Worm (Caenorhabditis elegans) whole organism, L4 larva: ENCODE results near the gene srx-73.

Source experiments
- T20F7.1 ChIP-seq: fragments of 200-800 bp; sonication (Bioruptor generic); optimal IDR thresholded peaks from 2 replicates; lab custom pipeline; 2018; ENCODE audit warnings: mild to moderate bottlenecking, missing genetic modification characterization, missing compliant biosample characterization
- T26A8.4 ChIP-seq: fragments of 200-800 bp; sonication (Bioruptor generic); IDR thresholded peaks from 2 replicates; pipeline ENCODE4 v1.3.6; 2022; ENCODE audit warnings: missing genetic modification characterization, missing compliant biosample characterization
- arid-1 ChIP-seq: fragments of 200-800 bp; sonication (Bioruptor generic); conservative IDR thresholded peaks from 2 replicates; pipeline ENCODE4 v1.3.6; 2022; ENCODE audit warnings: missing genetic modification reagents, missing genetic modification characterization, missing compliant biosample characterization
- ces-1 ChIP-seq: fragments of 150-350 bp; sonication (generic microtip); optimal IDR thresholded peaks from 4 replicates; lab custom pipeline; 2014; ENCODE audit warnings: missing biosample characterization, missing genetic modification reagents, missing genetic modification characterization
- ctbp-1 ChIP-seq: fragments of 200-800 bp; sonication (Bioruptor generic); IDR thresholded peaks from 2 replicates; pipeline ENCODE4 v1.3.6; 2022; ENCODE audit warnings: missing genetic modification reagents, missing genetic modification characterization, missing compliant biosample characterization
- dmd-6 ChIP-seq: fragments of 200-800 bp; sonication (Bioruptor generic); IDR thresholded peaks from 2 replicates; pipeline ENCODE4 v1.3.6; 2022; ENCODE audit warnings: missing genetic modification reagents, missing genetic modification characterization, missing compliant biosample characterization
- dmd-8 ChIP-seq: fragments of 200-800 bp; sonication (Bioruptor generic); IDR thresholded peaks from 2 replicates; pipeline ENCODE4 v1.3.6; 2022; ENCODE audit warnings: missing genetic modification characterization, missing compliant biosample characterization
- dve-1 ChIP-seq: sonication (generic microtip); optimal IDR thresholded peaks from 2 replicates; lab custom pipeline; 2017; ENCODE audit warnings: antibody characterized with exemption, mild to moderate bottlenecking, missing genetic modification characterization, missing compliant biosample characterization; ENCODE audit not compliant: insufficient read depth
- egl-43 ChIP-seq: fragments of 200-800 bp; sonication (Bioruptor generic); IDR thresholded peaks from 2 replicates; pipeline ENCODE4 v1.3.6; 2022; ENCODE audit warnings: missing genetic modification reagents, missing genetic modification characterization, missing compliant biosample characterization
- fkh-10 ChIP-seq: fragments of 150-350 bp; optimal IDR thresholded peaks from 2 replicates; lab custom pipeline; 2014; ENCODE audit warnings: missing biosample characterization, missing genetic modification reagents, missing genetic modification characterization
- fos-1 ChIP-seq: fragments of 150-350 bp; optimal IDR thresholded peaks from 2 replicates; lab custom pipeline; 2014; ENCODE audit warnings: missing biosample characterization, missing genetic modification characterization
- hif-1 ChIP-seq, 2 experiments: sonication (generic microtip); optimal IDR thresholded peaks; 2 replicates each; lab custom pipeline; 2016 to 2017; ENCODE audit warnings: missing compliant biosample characterization in 2 of 2, missing genetic modification characterization in 2 of 2, missing genetic modification reagents in 2 of 2, missing genotype in 2 of 2, mild to moderate bottlenecking in 1 of 2
- hlh-30 ChIP-seq: sonication (generic microtip); optimal IDR thresholded peaks from 2 replicates; lab custom pipeline; 2017; ENCODE audit warnings: antibody characterized with exemption, mild to moderate bottlenecking, missing genetic modification characterization, missing compliant biosample characterization; ENCODE audit not compliant: insufficient read depth
- hmg-1.1 ChIP-seq: fragments of 200-800 bp; sonication (Bioruptor generic); IDR thresholded peaks from 2 replicates; pipeline ENCODE4 v1.3.6; 2022; ENCODE audit warnings: missing genetic modification reagents, missing genetic modification characterization, missing compliant biosample characterization
- lin-13 ChIP-seq: fragments of 150-350 bp; optimal IDR thresholded peaks from 2 replicates; lab custom pipeline; 2014; ENCODE audit warnings: missing biosample characterization, missing genetic modification reagents, missing genetic modification characterization
- lin-29 ChIP-seq: fragments of 200-800 bp; sonication (Bioruptor generic); IDR thresholded peaks from 2 replicates; pipeline ENCODE4 v1.3.6; 2022; ENCODE audit warnings: missing genetic modification reagents, missing genetic modification characterization, missing compliant biosample characterization
- lin-38 ChIP-seq: fragments of 200-800 bp; sonication (Bioruptor generic); IDR thresholded peaks from 2 replicates; pipeline ENCODE4 v1.3.6; 2022; ENCODE audit warnings: missing genetic modification reagents, missing genetic modification characterization, missing compliant biosample characterization
- lin-39 ChIP-seq: fragments of 150-350 bp; optimal IDR thresholded peaks from 2 replicates; lab custom pipeline; 2014; ENCODE audit warnings: missing biosample characterization, missing genetic modification reagents, missing genetic modification characterization
- lsy-2 ChIP-seq, 2 experiments: fragments of 150-350 bp in 1 of 2; sonication (generic microtip) in 1 of 2; optimal IDR thresholded peaks; 2 replicates each; lab custom pipeline; 2014 to 2017; ENCODE audit warnings: missing biosample characterization in 2 of 2, missing genetic modification characterization in 2 of 2
- madf-5 ChIP-seq, 2 experiments: fragments of 200-800 bp; sonication (Bioruptor generic); IDR thresholded peaks; 2 replicates each; pipeline ENCODE4 v1.3.6; 2022; ENCODE audit warnings: missing compliant biosample characterization in 2 of 2, missing genetic modification characterization in 2 of 2
- mep-1 ChIP-seq: fragments of 150-350 bp; sonication (generic microtip); optimal IDR thresholded peaks from 3 replicates; lab custom pipeline; 2014; ENCODE audit warnings: missing biosample characterization, missing genetic modification characterization
- mes-2 ChIP-seq: sonication (generic microtip); optimal IDR thresholded peaks from 2 replicates; lab custom pipeline; 2016; ENCODE audit warnings: missing genotype, mild to moderate bottlenecking, missing genetic modification characterization, missing compliant biosample characterization; ENCODE audit not compliant: poor library complexity, severe bottlenecking
- mxl-3 ChIP-seq: fragments of 200-800 bp; sonication (Bioruptor generic); optimal IDR thresholded peaks from 2 replicates; lab custom pipeline; 2018; ENCODE audit warnings: mild to moderate bottlenecking, missing genetic modification characterization, missing compliant biosample characterization
- nhr-10 ChIP-seq: fragments of 150-350 bp; optimal IDR thresholded peaks from 2 replicates; lab custom pipeline; 2014; ENCODE audit warnings: missing biosample characterization, missing genetic modification characterization
- nhr-237 ChIP-seq: sonication (generic microtip); optimal IDR thresholded peaks from 2 replicates; lab custom pipeline; 2017; ENCODE audit warnings: missing biosample characterization, missing genetic modification characterization
- nhr-28 ChIP-seq: fragments of 150-350 bp; optimal IDR thresholded peaks from 2 replicates; lab custom pipeline; 2014; ENCODE audit warnings: missing biosample characterization, missing genetic modification characterization
- nhr-6 ChIP-seq: fragments of 150-350 bp; optimal IDR thresholded peaks from 2 replicates; lab custom pipeline; 2014; ENCODE audit warnings: missing biosample characterization, missing genetic modification characterization
- php-3 ChIP-seq: fragments of 200-800 bp; sonication (Bioruptor generic); IDR thresholded peaks from 2 replicates; pipeline ENCODE4 v1.3.6; 2022; ENCODE audit warnings: missing genetic modification reagents, missing genetic modification characterization, missing compliant biosample characterization
- sdz-12 ChIP-seq: fragments of 200-800 bp; sonication (Bioruptor generic); optimal IDR thresholded peaks from 2 replicates; lab custom pipeline; 2018; ENCODE audit warnings: mild to moderate bottlenecking, missing genetic modification characterization, missing compliant biosample characterization
- set-16 ChIP-seq: fragments of 200-800 bp; sonication (Bioruptor generic); IDR thresholded peaks from 2 replicates; pipeline ENCODE4 v1.3.6; 2022; ENCODE audit warnings: missing genetic modification reagents, missing genetic modification characterization, missing compliant biosample characterization
- tra-1 ChIP-seq: fragments of 200-800 bp; sonication (Bioruptor generic); IDR thresholded peaks from 2 replicates; pipeline ENCODE4 v1.3.6; 2022; ENCODE audit warnings: missing genetic modification reagents, missing genetic modification characterization, missing compliant biosample characterization
- unc-130 ChIP-seq: sonication (generic microtip); optimal IDR thresholded peaks from 2 replicates; lab custom pipeline; 2016; ENCODE audit warnings: missing genetic modification reagents, missing genetic modification characterization, missing compliant biosample characterization
- unc-62 ChIP-seq, 3 experiments: fragments of 150-350 bp in 1 of 3; sonication (generic microtip); optimal IDR thresholded peaks in 2 of 3; peaks in 1 of 3; 1 replicate in 1 of 3; 2 replicates in 2 of 3; lab custom pipeline; 2014 to 2017; ENCODE audit warnings: missing biosample characterization in 3 of 3, missing genetic modification characterization in 3 of 3, missing genetic modification reagents in 3 of 3, missing genotype in 1 of 3
- vab-7 ChIP-seq: fragments of 200-800 bp; sonication (Bioruptor generic); IDR thresholded peaks from 2 replicates; pipeline ENCODE4 v1.3.6; 2022; ENCODE audit warnings: missing genetic modification reagents, missing genetic modification characterization, missing compliant biosample characterization
- zip-2 ChIP-seq: fragments of 150-350 bp; optimal IDR thresholded peaks from 2 replicates; lab custom pipeline; 2014; ENCODE audit warnings: missing biosample characterization, missing genetic modification characterization
- ztf-11 ChIP-seq: fragments of 150-350 bp; optimal IDR thresholded peaks from 2 replicates; lab custom pipeline; 2014; ENCODE audit warnings: missing biosample characterization, missing genetic modification characterization

srx-73 gene

ce11 chrV:4668636-4669035 is 3.1 kb upstream of the srx-73 start, which contains the start of gene srx-77:
srx-77 (minus strand) TSS chrV:4668736.
- TF ChIP-seq fkh-10 (GFP tag; lab: Kevin White, UChicago): no peak
- TF ChIP-seq zip-2 (tag; lab: Kevin White, UChicago): no peak
- TF ChIP-seq fos-1 (tag; lab: Kevin White, UChicago): no peak
- no peak for TF ChIP-seq lsy-2 (tag; optimal IDR thresholded peaks at IDR 0.05; lab: Kevin White, UChicago)
- no peak for TF ChIP-seq lin-13 (GFP tag; lab: Kevin White, UChicago)

ce11 chrV:4667062-4667461 is 1.5 kb upstream of the srx-73 start:
- TF ChIP-seq set-16 (GFP tag; lab: Robert Waterston, UW) (peak; percentile 80), dmd-8 (GFP tag; lab: Robert Waterston, UW) (peak; percentile 45; the same call in 1 of the 2 replicates), hif-1 (tag; optimal IDR thresholded peaks at IDR 0.05; lab: Kevin White, UChicago) (no peak)

- no peak for TF ChIP-seq lin-29
- TF ChIP-seq ztf-11 (tag; lab: Kevin White, UChicago): no peak
- TF ChIP-seq mep-1 (tag; lab: Kevin White, UChicago): no peak
- TF ChIP-seq zip-2 (tag; lab: Kevin White, UChicago): no peak
- no peak for TF ChIP-seq nhr-28
- TF ChIP-seq lin-39 (tag; lab: Kevin White, UChicago): no peak
- TF ChIP-seq fkh-10 (GFP tag; lab: Kevin White, UChicago): no peak
- TF ChIP-seq lsy-2 (tag; optimal IDR thresholded peaks at IDR 0.05; lab: Kevin White, UChicago): no peak
- no peak for TF ChIP-seq T26A8.4 (GFP tag; lab: Robert Waterston, UW)
Observed at ce11 chrV:4662400-4662799, 3.2 kb downstream of the srx-73 start, which contains the start of gene srx-74. srx-74 (minus strand) TSS chrV:4662500.

ce11 chrV:4655175-4655574 is 10.4 kb downstream of the srx-73 start, which contains the start of gene F41F3.9:
F41F3.9 (plus strand) TSS chrV:4655475.
- TF ChIP-seq nhr-6 (tag; lab: Kevin White, UChicago) (no peak), set-16 (GFP tag; lab: Robert Waterston, UW) (no peak), ztf-11 (tag; lab: Kevin White, UChicago) (no peak), mes-2 (tag; lab: Kevin White, UChicago) (no peak), nhr-237 (tag; lab: Kevin White, UChicago) (no peak), lin-13 (GFP tag; lab: Kevin White, UChicago) (no peak), vab-7 (no peak), lsy-2 (tag; optimal IDR thresholded peaks at IDR 0.05; lab: Kevin White, UChicago) (no peak), dmd-6 (GFP tag; lab: Robert Waterston, UW) (no peak)

- TF ChIP-seq arid-1: no peak
- no peak for TF ChIP-seq ces-1 (GFP tag; lab: Kevin White, UChicago)
- no peak for TF ChIP-seq mes-2 (tag; lab: Kevin White, UChicago)
- TF ChIP-seq hmg-1.1 (GFP tag; lab: Robert Waterston, UW): no peak
- TF ChIP-seq dve-1 (tag; lab: Kevin White, UChicago): no peak
Observed at ce11 chrV:4653871-4654605, 11.5 kb downstream of the srx-73 start, which contains the start of the genes col-139 and F41F3.1. col-139 (minus strand) TSS chrV:4653971. F41F3.1 (plus strand) TSS chrV:4654555.

- no peak for TF ChIP-seq hlh-30 (tag; lab: Kevin White, UChicago)
- no peak for TF ChIP-seq sdz-12 (GFP tag; lab: Kevin White, UChicago)
- peak; percentile 29; the same call in 1 of the 2 replicates for TF ChIP-seq T26A8.4 (GFP tag; lab: Robert Waterston, UW)
- TF ChIP-seq lin-38 (GFP tag; lab: Robert Waterston, UW): no peak
- 0 out of 2 replicates have a peak, but pooled peaks have one; percentile 6 for TF ChIP-seq ctbp-1 (GFP tag; lab: Robert Waterston, UW)
- no peak for TF ChIP-seq unc-62 (GFP tag; optimal IDR thresholded peaks at IDR 0.05 in 1 of 2; lab: Kevin White, UChicago)
- no peak for TF ChIP-seq unc-62 (tag; optimal IDR thresholded peaks at IDR 0.05; lab: Kevin White, UChicago)
- TF ChIP-seq tra-1 (GFP tag; lab: Robert Waterston, UW): 0 out of 2 replicates have a peak, but pooled peaks have one; percentile 29
- TF ChIP-seq egl-43: 0 out of 2 replicates have a peak, but pooled peaks have one; percentile 26
- no peak for TF ChIP-seq unc-130 (GFP tag; lab: Kevin White, UChicago)
- TF ChIP-seq fos-1 (tag; lab: Kevin White, UChicago): no peak
- no peak for TF ChIP-seq dmd-8 (GFP tag; lab: Robert Waterston, UW)
- no peak for TF ChIP-seq lin-39 (tag; lab: Kevin White, UChicago)
- peak; percentile 99 for TF ChIP-seq set-16 (GFP tag; lab: Robert Waterston, UW)
- no peak for TF ChIP-seq nhr-10 (tag; lab: Kevin White, UChicago)
- TF ChIP-seq mxl-3 (GFP tag; lab: Kevin White, UChicago): peak; percentile 17
- peak; percentile 30 to 79; a peak in 1 of 4 replicates for TF ChIP-seq madf-5 (GFP tag; IDR thresholded peaks at IDR 0.05; lab: Robert Waterston, UW)
- no peak for TF ChIP-seq php-3 (GFP tag; lab: Robert Waterston, UW)
- TF ChIP-seq T20F7.1 (GFP tag; lab: Kevin White, UChicago): no peak
- TF ChIP-seq nhr-237 (tag; lab: Kevin White, UChicago): no peak
Observed at ce11 chrV:4653093-4653492, 12.5 kb downstream of the srx-73 start.
